Fruit fly (Drosophila melanogaster) whole organism, embryonic: Measurements from ENCODE around the gene CG12078.

ENCODE experiments used
- ATbp ChIP-seq: fragments of 200-800 bp; sonication (Bioruptor generic); optimal IDR thresholded peaks from 2 replicates; lab custom pipeline; 2017; ENCODE audit warnings: missing biosample characterization, mild to moderate bottlenecking, missing genetic modification characterization, missing genetic modification reagents
- CG11696 ChIP-seq: fragments of 200-800 bp; sonication (Bioruptor generic); IDR thresholded peaks from 2 replicates; pipeline ENCODE4 v1.3.6; 2022; ENCODE audit warnings: missing biosample characterization, missing genetic modification characterization
- CG12299 ChIP-seq: fragments of 200-800 bp; sonication (Bioruptor generic); optimal IDR thresholded peaks from 2 replicates; lab custom pipeline; 2018; ENCODE audit warnings: missing biosample characterization, mild to moderate bottlenecking, missing genetic modification characterization
- CG14014 ChIP-seq: fragments of 200-800 bp; sonication (Bioruptor generic); IDR thresholded peaks from 2 replicates; pipeline ENCODE4 v1.3.6; 2022; ENCODE audit warnings: missing biosample characterization, missing genetic modification characterization
- CG14965 ChIP-seq: fragments of 200-800 bp; sonication (Bioruptor generic); optimal IDR thresholded peaks from 2 replicates; lab custom pipeline; 2016; ENCODE audit warnings: missing biosample characterization, missing genetic modification characterization, borderline replicate concordance
- CG31441 ChIP-seq: fragments of 200-800 bp; sonication (Bioruptor generic); IDR thresholded peaks from 2 replicates; pipeline ENCODE4 v1.3.6; 2022; ENCODE audit warnings: missing biosample characterization, missing genetic modification characterization
- CG34224 ChIP-seq: fragments of 200-800 bp; sonication (Bioruptor generic); IDR thresholded peaks from 3 replicates; pipeline ENCODE4 v1.3.6; 2022; ENCODE audit warnings: missing biosample characterization, missing genetic modification characterization; ENCODE audit not compliant: partially characterized antibody
- Dbx ChIP-seq: fragments of 200-800 bp; sonication (Bioruptor generic); IDR thresholded peaks from 3 replicates; pipeline ENCODE4 v1.3.6; 2022; ENCODE audit warnings: missing biosample characterization, missing genetic modification characterization
- HHEX ChIP-seq: fragments of 200-800 bp; sonication (Bioruptor generic); optimal IDR thresholded peaks from 3 replicates; lab custom pipeline; 2017; ENCODE audit warnings: missing biosample characterization, mild to moderate bottlenecking, missing genetic modification characterization, missing genetic modification reagents
- NFAT ChIP-seq: fragments of 200-800 bp; sonication (Bioruptor generic); IDR thresholded peaks from 2 replicates; pipeline ENCODE4 v1.3.6; 2022; ENCODE audit warnings: missing biosample characterization, missing genetic modification characterization
- croc ChIP-seq: fragments of 200-800 bp; sonication (Bioruptor generic); conservative IDR thresholded peaks from 3 replicates; pipeline ENCODE4 v1.3.6; 2022; ENCODE audit warnings: missing biosample characterization, missing genetic modification characterization
- en ChIP-seq: fragments of 200-800 bp; sonication (Bioruptor generic); optimal IDR thresholded peaks from 2 replicates; lab custom pipeline; 2016; ENCODE audit warnings: missing biosample characterization, missing genetic modification characterization
- trem ChIP-seq: fragments of 200-800 bp; optimal IDR thresholded peaks from 3 replicates; lab custom pipeline; 2019; ENCODE audit warnings: missing biosample characterization, mild to moderate bottlenecking, missing genetic modification characterization, moderate library complexity

DNA sequence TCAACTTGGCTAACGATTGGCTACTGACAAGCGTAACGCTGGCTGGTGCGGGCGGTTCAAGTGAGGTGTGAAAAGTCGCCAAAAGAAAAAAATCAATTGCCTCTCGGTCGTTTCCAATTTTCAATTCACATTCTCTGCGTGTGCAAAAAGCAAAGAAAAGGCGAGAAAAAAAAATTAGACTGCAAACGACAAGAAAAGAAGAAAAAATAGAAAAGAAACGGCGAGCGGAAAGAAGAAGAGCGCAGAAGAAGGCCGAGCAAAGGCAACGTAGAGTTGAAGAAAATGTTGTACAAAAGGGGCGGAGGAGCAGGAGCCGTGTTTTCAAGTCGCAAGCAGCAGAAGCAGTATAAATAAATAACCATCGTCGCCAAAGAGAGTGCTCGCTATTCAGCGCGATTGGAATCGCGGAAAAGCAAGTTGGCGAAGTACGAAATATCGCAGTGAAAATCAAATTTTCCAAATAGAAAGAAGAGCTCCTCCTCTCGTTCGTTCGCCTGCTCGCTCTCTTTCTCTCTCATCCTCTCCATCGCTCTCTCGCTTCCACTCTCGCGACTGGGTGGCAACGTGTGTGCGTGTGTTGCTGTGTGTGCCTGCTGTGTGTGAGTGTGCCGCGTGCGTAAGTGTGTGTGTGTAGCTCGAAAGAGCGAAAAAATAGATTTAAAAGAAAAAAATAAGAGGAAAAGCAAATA, 18.2 kb downstream of the CG12078 start:
- TF ChIP-seq CG12299 (tag; lab: Kevin White, UChicago), result no peak
- no peak for TF ChIP-seq CG14014 (GFP tag; lab: Robert Waterston, UW)
- no peak for TF ChIP-seq CG14965 (GFP tag; lab: Kevin White, UChicago)
- no peak for TF ChIP-seq NFAT (GFP tag; lab: Robert Waterston, UW)
- no peak for TF ChIP-seq CG31441 (GFP tag; lab: Robert Waterston, UW)
- no peak for TF ChIP-seq HHEX (GFP tag; lab: Kevin White, UChicago)
- 0 out of 3 replicates have a peak, but pooled peaks have one; percentile 13 for TF ChIP-seq Dbx (GFP tag; lab: Robert Waterston, UW)
- no peak for TF ChIP-seq croc (GFP tag; lab: Robert Waterston, UW)
- TF ChIP-seq ATbp (GFP tag; lab: Kevin White, UChicago), result no peak
- TF ChIP-seq en (GFP tag; lab: Kevin White, UChicago), result no peak
- no peak for TF ChIP-seq CG11696 (GFP tag; lab: Robert Waterston, UW)
- no peak for TF ChIP-seq trem (tag; lab: Kevin White, UChicago)
- no peak; the same call in 1 of the 3 replicates for TF ChIP-seq CG34224 (GFP tag; lab: Robert Waterston, UW)
